Comparison of ENCODE assay signal across 1 fruit fly cellular context in genomic region chr2L:8196757-8197530, dm6.
TF ChIP-seq lines count a peak whose summit lies in the region.

TSS of gene CG8475 (minus strand) at chr2L:8196918.
TSS of gene CG8460 (plus strand) at chr2L:8197193.

TF ChIP-seq in whole organism, embryonic, 481 proteins besides CTCF, POLR2A, EP300 and RAD21 (continued from another document):
- no peak for TF ChIP-seq CG9876 (GFP tag; optimal IDR thresholded peaks at IDR 0.05; lab: Kevin White, UChicago)
- no peak for TF ChIP-seq grau (tag; optimal IDR thresholded peaks at IDR 0.05; lab: Kevin White, UChicago)
- TF ChIP-seq B-H2 (GFP tag; optimal IDR thresholded peaks at IDR 0.05; lab: Kevin White, UChicago) = no peak
- no peak for TF ChIP-seq esg (GFP tag; conservative IDR thresholded peaks at IDR 0.05; lab: Robert Waterston, UW)
- TF ChIP-seq HLH3B (GFP tag; IDR thresholded peaks at IDR 0.05; lab: Robert Waterston, UW) = no peak
- TF ChIP-seq HHEX (GFP tag; optimal IDR thresholded peaks at IDR 0.05; lab: Kevin White, UChicago) = no peak
- TF ChIP-seq Adf1 (GFP tag; IDR thresholded peaks at IDR 0.05; lab: Robert Waterston, UW) = no peak
- no peak for TF ChIP-seq grn (GFP tag; optimal IDR thresholded peaks at IDR 0.05; lab: Kevin White, UChicago)
- TF ChIP-seq CG15269 (tag; optimal IDR thresholded peaks at IDR 0.05; lab: Kevin White, UChicago) = no peak
- no peak for TF ChIP-seq Poxn (GFP tag; IDR thresholded peaks at IDR 0.05; lab: Robert Waterston, UW)
- peak; percentile 78; the same call in 1 of the 3 replicates for TF ChIP-seq CG34422 (GFP tag; IDR thresholded peaks at IDR 0.05; lab: Robert Waterston, UW)
- no peak for TF ChIP-seq CG6765 (GFP tag; optimal IDR thresholded peaks at IDR 0.05; lab: Kevin White, UChicago)
- no peak for TF ChIP-seq CG7839 (tag; optimal IDR thresholded peaks at IDR 0.05; lab: Kevin White, UChicago)
- no peak for TF ChIP-seq ro (GFP tag; IDR thresholded peaks at IDR 0.05; lab: Robert Waterston, UW)
- no peak for TF ChIP-seq Gug (GFP tag; IDR thresholded peaks at IDR 0.05; lab: Robert Waterston, UW)
- TF ChIP-seq CG6654 (GFP tag; optimal IDR thresholded peaks at IDR 0.05; lab: Kevin White, UChicago) = no peak
- no peak for TF ChIP-seq CG17802 (tag; optimal IDR thresholded peaks at IDR 0.05; lab: Kevin White, UChicago)
- no peak for TF ChIP-seq CG16813 (GFP tag; IDR thresholded peaks at IDR 0.05; lab: Robert Waterston, UW; ENCODE audit: partially characterized antibody)
- no peak for TF ChIP-seq sens-2 (GFP tag; IDR thresholded peaks at IDR 0.05; lab: Robert Waterston, UW)
- TF ChIP-seq sqz (GFP tag; optimal IDR thresholded peaks at IDR 0.05; lab: Kevin White, UChicago) = peak; percentile 97
- no peak; the same call in 1 of the 2 replicates for TF ChIP-seq hbn (GFP tag; IDR thresholded peaks at IDR 0.05; lab: Robert Waterston, UW; ENCODE audit: partially characterized antibody)
- TF ChIP-seq chn (GFP tag; optimal IDR thresholded peaks at IDR 0.05; lab: Kevin White, UChicago) = no peak
- no peak for TF ChIP-seq fu2 (GFP tag; optimal IDR thresholded peaks at IDR 0.05; lab: Kevin White, UChicago)
- no peak for TF ChIP-seq Fer1 (GFP tag; optimal IDR thresholded peaks at IDR 0.05; lab: Kevin White, UChicago)
- no peak for TF ChIP-seq Bteb2 (GFP tag; optimal IDR thresholded peaks at IDR 0.05; lab: Kevin White, UChicago)
- TF ChIP-seq eve (GFP tag; optimal IDR thresholded peaks at IDR 0.05; lab: Kevin White, UChicago) = no peak
- no peak for TF ChIP-seq CG1603 (tag; optimal IDR thresholded peaks at IDR 0.05; lab: Kevin White, UChicago)
- no peak for TF ChIP-seq CG31365 (tag; optimal IDR thresholded peaks at IDR 0.05; lab: Kevin White, UChicago)
- TF ChIP-seq Atf6 (GFP tag; IDR thresholded peaks at IDR 0.05; lab: Robert Waterston, UW) = no peak
- no peak for TF ChIP-seq CG31388 (GFP tag; optimal IDR thresholded peaks at IDR 0.05; lab: Kevin White, UChicago)
- no peak for TF ChIP-seq bbx (GFP tag; IDR thresholded peaks at IDR 0.05; lab: Robert Waterston, UW; ENCODE audit: partially characterized antibody)
- TF ChIP-seq CG8944 (GFP tag; optimal IDR thresholded peaks at IDR 0.05; lab: Kevin White, UChicago) = no peak
- no peak for TF ChIP-seq CG2120 (GFP tag; optimal IDR thresholded peaks at IDR 0.05; lab: Kevin White, UChicago)
- TF ChIP-seq CG6175 (GFP tag; IDR thresholded peaks at IDR 0.05; lab: Robert Waterston, UW) = no peak
- TF ChIP-seq YL-1 (GFP tag; optimal IDR thresholded peaks at IDR 0.05; lab: Kevin White, UChicago) = no peak
- no peak for TF ChIP-seq Ravus (GFP tag; IDR thresholded peaks at IDR 0.05; lab: Robert Waterston, UW)
- no peak for TF ChIP-seq Bdp1 (GFP tag; optimal IDR thresholded peaks at IDR 0.05; lab: Kevin White, UChicago)
- TF ChIP-seq CG43689 (GFP tag; IDR thresholded peaks at IDR 0.05; lab: Robert Waterston, UW) = no peak
- no peak for TF ChIP-seq peb (GFP tag; IDR thresholded peaks at IDR 0.05; lab: Robert Waterston, UW)
TF ChIP-seq in whole organism, embryonic: peak in this region for 36.
